Worm (Caenorhabditis elegans): ENCODE results near the gene ZK813.7.

ce11 chrX:3416063-3416462 is 28.6 kb upstream of the ZK813.7 start:
- TF ChIP-seq aly-1 (tag; optimal IDR thresholded peaks at IDR 0.05) = no peak
- no peak for TF ChIP-seq ama-1 (optimal IDR thresholded peaks at IDR 0.05)
- TF ChIP-seq ets-7 (tag; optimal IDR thresholded peaks at IDR 0.05) = no peak
- TF ChIP-seq scrt-1 (GFP tag; IDR thresholded peaks at IDR 0.05) = no peak
- no peak for TF ChIP-seq hmg-4 (GFP tag; optimal IDR thresholded peaks at IDR 0.05)
- no peak for TF ChIP-seq hmbx-1 (tag; optimal IDR thresholded peaks at IDR 0.05)
- no peak for TF ChIP-seq tra-4 (tag; optimal IDR thresholded peaks at IDR 0.05)
- no peak for TF ChIP-seq hnd-1 (tag; optimal IDR thresholded peaks at IDR 0.05)
- TF ChIP-seq tbx-11 (GFP tag; IDR thresholded peaks at IDR 0.05) = no peak
- TF ChIP-seq ceh-36 (tag; optimal IDR thresholded peaks at IDR 0.05) = no peak
- no peak for TF ChIP-seq tbx-37 (GFP tag; conservative IDR thresholded peaks at IDR 0.05)
- no peak for TF ChIP-seq F13C5.2 (tag; optimal IDR thresholded peaks at IDR 0.05)

Measured in whole organism, early embryonic.